Worm (Caenorhabditis elegans): ENCODE measurements around the gene msrp-7.

Gene msrp-7

DNA sequence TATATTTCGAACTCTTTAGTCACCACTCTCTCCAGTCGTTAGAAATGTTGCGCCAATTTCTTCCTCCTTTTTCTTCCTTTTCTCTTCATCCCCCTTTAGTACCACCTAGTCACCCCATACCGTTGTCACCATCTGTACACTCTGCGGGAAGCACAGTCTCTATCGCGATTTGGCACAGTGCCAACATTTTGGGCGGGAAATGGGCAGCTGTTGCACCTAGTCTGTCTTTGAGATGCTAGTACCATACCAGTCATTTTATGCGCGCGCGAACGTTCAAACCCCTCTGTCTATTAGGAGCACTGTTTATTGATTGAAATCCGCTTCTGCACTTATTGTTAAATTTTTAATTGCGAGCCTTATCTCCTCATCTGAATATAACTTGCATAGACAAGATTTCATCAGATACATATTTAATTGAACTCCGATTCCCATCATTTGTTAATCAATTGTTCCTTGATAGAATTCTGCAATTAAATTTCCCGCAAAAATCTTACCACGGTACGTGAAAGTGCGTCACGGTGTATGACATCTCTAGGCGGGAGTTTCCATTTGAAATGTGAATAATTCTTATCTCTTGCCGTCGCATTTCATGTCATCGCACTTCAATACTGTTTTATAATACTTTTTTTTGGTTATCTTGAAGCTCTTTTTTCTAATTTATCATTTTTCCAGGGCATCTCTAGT is 25.9 kb upstream of the msrp-7 start, which contains the start of gene cdl-1 (continued):
- TF ChIP-seq lin-15B (tag; optimal IDR thresholded peaks at IDR 0.05) (no peak), daf-12 (tag; optimal IDR thresholded peaks at IDR 0.05) (no peak), egl-43 (GFP tag; IDR thresholded peaks at IDR 0.05) (no peak), nhr-41 (GFP tag; IDR thresholded peaks at IDR 0.05) (no peak), Y5F2A.4 (GFP tag; optimal IDR thresholded peaks at IDR 0.05) (no peak), hmg-1.1 (GFP tag; IDR thresholded peaks at IDR 0.05) (no peak), zip-11 (GFP tag; IDR thresholded peaks at IDR 0.05) (no peak), dmd-9 (GFP tag; IDR thresholded peaks at IDR 0.05) (no peak), ama-1 (optimal IDR thresholded peaks at IDR 0.05) (no peak), F49E8.2 (tag; optimal IDR thresholded peaks at IDR 0.05; ENCODE audit: borderline replicate concordance) (no peak), D1046.2 (GFP tag; IDR thresholded peaks at IDR 0.05) (no peak), zip-2 (tag; optimal IDR thresholded peaks at IDR 0.05) (no peak), daf-8 (GFP tag; IDR thresholded peaks at IDR 0.05) (no peak), Y48G9A.11 (GFP tag; IDR thresholded peaks at IDR 0.05) (no peak), unc-39 (tag; optimal IDR thresholded peaks at IDR 0.05) (no peak), tra-1 (GFP tag; IDR thresholded peaks at IDR 0.05) (no peak), daf-19 (GFP tag; conservative IDR thresholded peaks at IDR 0.05) (no peak), T26A8.4 (GFP tag; IDR thresholded peaks at IDR 0.05) (peak; percentile 39; the same call in 1 of the 2 replicates), nhr-76 (tag; optimal IDR thresholded peaks at IDR 0.05) (no peak), arid-1 (GFP tag; conservative IDR thresholded peaks at IDR 0.05) (no peak), daf-16 (GFP tag; optimal IDR thresholded peaks at IDR 0.05) (no peak), daf-16 (tag; optimal IDR thresholded peaks at IDR 0.05) (peak; percentile 65), R02D3.7 (tag; optimal IDR thresholded peaks at IDR 0.05) (no peak), jun-1 (tag; optimal IDR thresholded peaks at IDR 0.05) (no peak), zfp-3 (GFP tag; conservative IDR thresholded peaks at IDR 0.05) (no peak), ceh-82 (tag; optimal IDR thresholded peaks at IDR 0.05) (no peak), mdl-1 (tag; optimal IDR thresholded peaks at IDR 0.05) (no peak), skn-1 (tag; optimal IDR thresholded peaks at IDR 0.05) (no peak), nhr-237 (tag; optimal IDR thresholded peaks at IDR 0.05) (no peak), ceh-32 (tag; optimal IDR thresholded peaks at IDR 0.05; ENCODE audit: poor library complexity) (no peak), F44E2.7 (GFP tag; IDR thresholded peaks at IDR 0.05) (no peak), spr-3 (GFP tag; optimal IDR thresholded peaks at IDR 0.05) (no peak), tag-97 (GFP tag; IDR thresholded peaks at IDR 0.05) (no peak), aha-1 (tag) (peak; percentile 24), nhr-77 (tag; optimal IDR thresholded peaks at IDR 0.05) (peak; percentile 4), nhr-111 (GFP tag; optimal IDR thresholded peaks at IDR 0.05) (no peak), mdt-29 (GFP tag; IDR thresholded peaks at IDR 0.05) (no peak), cey-2 (tag; optimal IDR thresholded peaks at IDR 0.05; ENCODE audit: borderline replicate concordance, insufficient read depth) (no peak), nhr-28 (tag; optimal IDR thresholded peaks at IDR 0.05) (peak; percentile 13), lir-3 (tag; optimal IDR thresholded peaks at IDR 0.05) (no peak), ces-1 (GFP tag; optimal IDR thresholded peaks at IDR 0.05) (no peak), fkh-10 (GFP tag; optimal IDR thresholded peaks at IDR 0.05) (no peak), egl-27 (tag; optimal IDR thresholded peaks at IDR 0.05) (no peak), ZK546.5 (tag; optimal IDR thresholded peaks at IDR 0.05) (no peak), lin-38 (GFP tag; IDR thresholded peaks at IDR 0.05) (peak; percentile 73), ZK337.2 (GFP tag; IDR thresholded peaks at IDR 0.05) (no peak), lin-1 (GFP tag; IDR thresholded peaks at IDR 0.05) (0 out of 2 replicates have a peak, but pooled peaks have one; percentile 29), ztf-11 (tag; optimal IDR thresholded peaks at IDR 0.05) (no peak), nhr-42 (GFP tag; IDR thresholded peaks at IDR 0.05) (no peak), dpl-1 (GFP tag; optimal IDR thresholded peaks at IDR 0.05) (peak; percentile 97), lim-7 (GFP tag; IDR thresholded peaks at IDR 0.05) (no peak), attf-4 (tag; optimal IDR thresholded peaks at IDR 0.05) (no peak)

Data from whole organism, L4 larva.